Fruit fly (Drosophila melanogaster): ENCODE results near the gene RanBP3.
A peak's percentile ranks its signal among the peaks of the same experiment; 100 is the strongest.

The RanBP3 gene

DNA sequence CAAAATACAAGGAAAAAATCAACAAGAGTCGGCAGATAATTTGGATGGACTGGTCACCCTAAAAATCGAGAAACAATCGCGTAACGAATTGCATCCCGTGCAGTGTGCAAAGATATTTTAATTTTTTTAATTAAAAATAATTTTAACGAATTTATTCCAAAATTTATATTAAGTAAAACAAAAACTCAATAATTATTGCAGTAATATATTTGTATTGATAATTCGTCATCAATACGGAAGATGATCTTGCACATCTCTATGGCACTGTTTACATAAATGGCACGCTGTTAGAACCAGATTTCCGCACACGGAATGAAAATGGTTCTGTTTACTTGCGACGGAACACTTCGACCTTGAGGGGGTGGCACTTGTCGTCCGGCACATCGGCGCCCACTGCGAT is 20.2 kb upstream of the RanBP3 start, which contains the start of gene tst (continued):
- TF ChIP-seq CG8089 (GFP tag; optimal IDR thresholded peaks at IDR 0.05) (no peak), danr (GFP tag; IDR thresholded peaks at IDR 0.05) (peak; percentile 92), az2 (GFP tag; optimal IDR thresholded peaks at IDR 0.05) (peak; percentile 92), hbn (GFP tag; IDR thresholded peaks at IDR 0.05; ENCODE audit: partially characterized antibody) (peak; percentile 42), CG5245 (GFP tag; optimal IDR thresholded peaks at IDR 0.05) (peak; percentile 83), CG6854 (GFP tag; optimal IDR thresholded peaks at IDR 0.05) (no peak), CG15601 (tag; optimal IDR thresholded peaks at IDR 0.05) (peak; percentile 85), CG6791 (GFP tag; IDR thresholded peaks at IDR 0.05; ENCODE audit: partially characterized antibody) (no peak), Gsc (GFP tag; IDR thresholded peaks at IDR 0.05) (peak; percentile 92), CG13123 (GFP tag; optimal IDR thresholded peaks at IDR 0.05) (peak; percentile 87), CG12769 (tag; optimal IDR thresholded peaks at IDR 0.05) (no peak), CG10654 (GFP tag; optimal IDR thresholded peaks at IDR 0.05) (peak; percentile 91), CG10431 (GFP tag; optimal IDR thresholded peaks at IDR 0.05) (peak; percentile 39), repo (GFP tag; optimal IDR thresholded peaks at IDR 0.05) (no peak), CG13296 (GFP tag; optimal IDR thresholded peaks at IDR 0.05) (peak; percentile 92), ranshi (GFP tag; IDR thresholded peaks at IDR 0.05) (peak; percentile 97), NC2α (GFP tag; optimal IDR thresholded peaks at IDR 0.05) (no peak), CG4854 (GFP tag; optimal IDR thresholded peaks at IDR 0.05) (no peak), CG1024 (GFP tag; IDR thresholded peaks at IDR 0.05) (peak; percentile 86), CG7928 (GFP tag; optimal IDR thresholded peaks at IDR 0.05) (peak; percentile 62), ab (GFP tag; optimal IDR thresholded peaks at IDR 0.05) (no peak), dmrt11E (tag; optimal IDR thresholded peaks at IDR 0.05) (peak; percentile 92), dimm (GFP tag; IDR thresholded peaks at IDR 0.05) (peak; percentile 90), CG11695 (GFP tag; IDR thresholded peaks at IDR 0.05) (peak; percentile 93), schlank (tag; optimal IDR thresholded peaks at IDR 0.05) (peak; percentile 74), CG17385 (GFP tag; optimal IDR thresholded peaks at IDR 0.05) (peak; percentile 84), ftz-f1 (GFP tag; optimal IDR thresholded peaks at IDR 0.05) (no peak), CG10959 (GFP tag; IDR thresholded peaks at IDR 0.05) (peak; percentile 95), scrt (GFP tag; optimal IDR thresholded peaks at IDR 0.05) (peak; percentile 77), BtbVII (GFP tag; optimal IDR thresholded peaks at IDR 0.05) (peak; percentile 78), toy (GFP tag; IDR thresholded peaks at IDR 0.05) (peak; percentile 77), CG3995 (GFP tag; optimal IDR thresholded peaks at IDR 0.05) (no peak), YL-1 (GFP tag; optimal IDR thresholded peaks at IDR 0.05) (peak; percentile 71), CG17829 (tag; optimal IDR thresholded peaks at IDR 0.05) (peak; percentile 96), CG17361 (GFP tag; IDR thresholded peaks at IDR 0.05) (peak; percentile 95), usp (GFP tag; optimal IDR thresholded peaks at IDR 0.05) (no peak), jumu (GFP tag; optimal IDR thresholded peaks at IDR 0.05) (peak; percentile 55), CG14667 (GFP tag; IDR thresholded peaks at IDR 0.05) (peak; percentile 98), ash1 (GFP tag; optimal IDR thresholded peaks at IDR 0.05) (no peak), en (GFP tag; optimal IDR thresholded peaks at IDR 0.05) (no peak), CG5953 (GFP tag; IDR thresholded peaks at IDR 0.05) (peak; percentile 86), dmrt99B (tag; optimal IDR thresholded peaks at IDR 0.05) (peak; percentile 90), Ets97D (GFP tag; optimal IDR thresholded peaks at IDR 0.05) (peak; percentile 17), slbo (GFP tag; IDR thresholded peaks at IDR 0.05) (peak; percentile 99), her (GFP tag; optimal IDR thresholded peaks at IDR 0.05) (no peak), CG6765 (GFP tag; optimal IDR thresholded peaks at IDR 0.05) (peak; percentile 72), Nf-YC (tag; optimal IDR thresholded peaks at IDR 0.05) (peak; percentile 79), CG8478 (optimal IDR thresholded peaks at IDR 0.05) (no peak), CG8944 (GFP tag; optimal IDR thresholded peaks at IDR 0.05) (peak; percentile 34), Blimp-1 (GFP tag; optimal IDR thresholded peaks at IDR 0.05) (peak; percentile 91), CG32767 (GFP tag; IDR thresholded peaks at IDR 0.05) (peak; percentile 93), zen2 (GFP tag; IDR thresholded peaks at IDR 0.05; ENCODE audit: partially characterized antibody) (no peak)
